Worm (Caenorhabditis elegans) whole organism, late embryonic: ENCODE data around the gene ZC239.22.

Experiments used
- C08G9.2 ChIP-seq: sonication (generic microtip); optimal IDR thresholded peaks from 2 replicates; lab custom pipeline; 2016; ENCODE audit warnings: mild to moderate bottlenecking, missing genetic modification characterization, moderate library complexity, missing compliant biosample characterization
- ahr-1 ChIP-seq: sonication (generic microtip); optimal IDR thresholded peaks from 2 replicates; lab custom pipeline; 2016; ENCODE audit warnings: missing genetic modification characterization, missing compliant biosample characterization
- ama-1 ChIP-seq: fragments of 150-350 bp; optimal IDR thresholded peaks from 2 replicates; lab custom pipeline; 2014
- ceh-14 ChIP-seq: sonication (generic microtip); optimal IDR thresholded peaks from 2 replicates; lab custom pipeline; 2016; ENCODE audit warnings: missing genotype, missing genetic modification characterization, missing compliant biosample characterization
- ceh-24 ChIP-seq: sonication (generic microtip); optimal IDR thresholded peaks from 2 replicates; lab custom pipeline; 2016; ENCODE audit warnings: mild to moderate bottlenecking, missing genetic modification characterization, missing compliant biosample characterization
- gmeb-2 ChIP-seq: sonication (generic microtip); optimal IDR thresholded peaks from 2 replicates; lab custom pipeline; 2016; ENCODE audit warnings: missing genetic modification characterization, inconsistent platforms, missing compliant biosample characterization
- hlh-15 ChIP-seq: sonication (generic microtip); optimal IDR thresholded peaks from 2 replicates; lab custom pipeline; 2016; ENCODE audit warnings: missing genetic modification characterization, missing compliant biosample characterization
- hlh-30 ChIP-seq: sonication (generic microtip); optimal IDR thresholded peaks from 2 replicates; lab custom pipeline; 2017; ENCODE audit warnings: antibody characterized with exemption, missing genetic modification characterization, missing compliant biosample characterization; ENCODE audit not compliant: insufficient read depth
- hlh-6 ChIP-seq: sonication (generic microtip); optimal IDR thresholded peaks from 2 replicates; lab custom pipeline; 2016; ENCODE audit warnings: missing genotype, missing genetic modification characterization, missing compliant biosample characterization
- lin-11 ChIP-seq: fragments of 200-800 bp; sonication (Bioruptor generic); optimal IDR thresholded peaks from 2 replicates; lab custom pipeline; 2018; ENCODE audit warnings: mild to moderate bottlenecking, missing genetic modification characterization, missing compliant biosample characterization
- pax-1 ChIP-seq: fragments of 150-350 bp; optimal IDR thresholded peaks from 2 replicates; lab custom pipeline; 2014; ENCODE audit warnings: missing biosample characterization, missing genetic modification characterization
- pha-4 ChIP-seq: fragments of 150-350 bp; optimal IDR thresholded peaks from 2 replicates; lab custom pipeline; 2018; ENCODE audit warnings: missing biosample characterization, missing genetic modification reagents, missing genetic modification characterization
- pqm-1 ChIP-seq: sonication (generic microtip); optimal IDR thresholded peaks from 2 replicates; lab custom pipeline; 2016; ENCODE audit warnings: missing genetic modification characterization, missing compliant biosample characterization
- tbx-7 ChIP-seq: sonication (generic microtip); optimal IDR thresholded peaks from 2 replicates; lab custom pipeline; 2016; ENCODE audit warnings: missing genotype, missing genetic modification characterization, missing compliant biosample characterization

ce11 chrII:3206423-3206989 is 14.1 kb downstream of the ZC239.22 start, which contains the start of the genes ZC239.20 and ZC239.21:
- TF ChIP-seq tbx-7 (tag; lab: Kevin White, UChicago) (no peak), lin-11 (tag; lab: Kevin White, UChicago) (no peak), C08G9.2 (tag; lab: Kevin White, UChicago) (no peak), hlh-30 (no peak), ama-1 (lab: Kevin White, UChicago) (no peak), ceh-24 (tag; lab: Kevin White, UChicago) (no peak), pqm-1 (no peak), hlh-15 (tag; lab: Kevin White, UChicago) (no peak), ceh-14 (tag; lab: Kevin White, UChicago) (no peak), ahr-1 (tag; lab: Kevin White, UChicago) (no peak), hlh-6 (tag; lab: Kevin White, UChicago) (no peak), pha-4 (tag; lab: Kevin White, UChicago) (no peak), gmeb-2 (no peak), pax-1 (no peak)
